Worm (Caenorhabditis elegans) whole organism, young adult: Measurements from ENCODE around the gene F36D3.16.

Source experiments
- cebp-1 ChIP-seq, 2 experiments: fragments of 200-800 bp in 1 of 2; sonication (Bioruptor generic) in 1 of 2; sonication (generic microtip) in 1 of 2; IDR thresholded peaks in 1 of 2; optimal IDR thresholded peaks in 1 of 2; 2 replicates each; pipeline versions ENCODE4 v1.3.6 to Lab custom; 2017 to 2022; ENCODE audit warnings: missing compliant biosample characterization in 2 of 2, missing genetic modification characterization in 2 of 2, mild to moderate bottlenecking in 1 of 2, missing genetic modification reagents in 1 of 2, moderate library complexity in 1 of 2
- dpff-1 ChIP-seq: sonication (generic microtip); optimal IDR thresholded peaks from 2 replicates; lab custom pipeline; 2017; ENCODE audit warnings: mild to moderate bottlenecking, missing genetic modification characterization, missing compliant biosample characterization
- ets-4 ChIP-seq: fragments of 200-800 bp; sonication (Bioruptor generic); optimal IDR thresholded peaks from 2 replicates; lab custom pipeline; 2018; ENCODE audit warnings: mild to moderate bottlenecking, missing genetic modification characterization, missing compliant biosample characterization
- nhr-90 ChIP-seq: sonication (generic microtip); optimal IDR thresholded peaks from 2 replicates; lab custom pipeline; 2016; ENCODE audit warnings: missing genotype, mild to moderate bottlenecking, missing genetic modification characterization, missing compliant biosample characterization
- pha-4 ChIP-seq: fragments of 150-350 bp; sonication (generic microtip); optimal IDR thresholded peaks from 2 replicates; lab custom pipeline; 2014; ENCODE audit warnings: missing biosample characterization, missing genetic modification reagents, missing genetic modification characterization

DNA sequence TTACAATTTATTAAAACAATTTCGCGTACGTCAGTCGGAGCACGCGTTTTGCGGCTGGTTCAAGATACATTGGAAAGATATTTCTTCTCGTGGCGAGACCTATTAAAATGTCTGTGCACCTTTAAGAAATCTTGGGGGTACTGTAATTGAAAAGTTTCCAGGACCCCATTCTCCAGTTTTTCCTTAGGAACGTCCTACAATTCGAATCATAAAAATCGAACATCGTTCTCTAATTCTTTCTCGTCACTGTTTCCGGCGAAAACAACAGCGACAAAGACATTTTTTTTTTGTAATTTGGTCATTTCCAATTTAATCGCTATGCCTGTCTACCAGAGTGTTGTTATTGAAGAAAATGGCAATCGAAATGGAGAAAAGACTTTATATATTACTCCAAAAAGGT lies 8.8 kb downstream of the F36D3.16 start, which contains the start of gene Y32B12B.1:
- TF ChIP-seq nhr-90 (tag; lab: Kevin White, UChicago) (no peak), dpff-1 (tag; lab: Kevin White, UChicago) (no peak), cebp-1 (GFP tag; IDR thresholded peaks at IDR 0.05; lab: Robert Waterston, UW) (no peak), cebp-1 (tag; optimal IDR thresholded peaks at IDR 0.05; lab: Kevin White, UChicago) (no peak), pha-4 (tag; lab: Kevin White, UChicago) (no peak), ets-4 (GFP tag; lab: Kevin White, UChicago) (no peak)
